Worm (Caenorhabditis elegans) whole organism, midembryonic: Measurements from ENCODE around the gene F55B11.7.
"Not testable (repeated sequence)": the region's sequence is repeated elsewhere in the genome, so short reads cannot be mapped to it uniquely, and the experiment has no call there.

Source experiments
- T22C8.4 ChIP-seq: fragments of 200-800 bp; sonication (Bioruptor generic); IDR thresholded peaks from 2 replicates; pipeline ENCODE4 v1.3.6; 2022; ENCODE audit warnings: missing genetic modification characterization, missing compliant biosample characterization
- cog-1 ChIP-seq: sonication (generic microtip); optimal IDR thresholded peaks from 2 replicates; lab custom pipeline; 2016; ENCODE audit warnings: missing genetic modification characterization, missing compliant biosample characterization
- flt-1 ChIP-seq: fragments of 200-800 bp; sonication (Bioruptor generic); IDR thresholded peaks from 2 replicates; pipeline ENCODE4 v1.3.6; 2022; ENCODE audit warnings: missing genetic modification characterization, missing compliant biosample characterization
- klf-2 ChIP-seq: fragments of 200-800 bp; sonication (Bioruptor generic); conservative IDR thresholded peaks from 2 replicates; pipeline ENCODE4 v1.3.6; 2022; ENCODE audit warnings: missing genetic modification reagents, missing genetic modification characterization, missing compliant biosample characterization
- med-1 ChIP-seq: sonication (generic microtip); optimal IDR thresholded peaks from 2 replicates; lab custom pipeline; 2017; ENCODE audit warnings: missing genetic modification characterization, mild to moderate bottlenecking, missing compliant biosample characterization, antibody characterized with exemption, missing genetic modification reagents; ENCODE audit not compliant: insufficient read depth
- ref-1 ChIP-seq: fragments of 200-800 bp; sonication (Bioruptor generic); conservative IDR thresholded peaks from 2 replicates; pipeline ENCODE4 v1.3.6; 2022; ENCODE audit warnings: missing genetic modification reagents, missing genetic modification characterization, missing compliant biosample characterization
- tab-1 ChIP-seq: fragments of 200-800 bp; sonication (Bioruptor generic); IDR thresholded peaks from 2 replicates; pipeline ENCODE4 v1.3.6; 2022; ENCODE audit warnings: missing genetic modification characterization, missing compliant biosample characterization
- ztf-23 ChIP-seq: fragments of 200-800 bp; sonication (Bioruptor generic); IDR thresholded peaks from 2 replicates; pipeline ENCODE4 v1.3.6; 2022; ENCODE audit warnings: missing genetic modification reagents, missing genetic modification characterization, missing compliant biosample characterization
- ztf-29 ChIP-seq: fragments of 200-800 bp; sonication (Bioruptor generic); IDR thresholded peaks from 2 replicates; pipeline ENCODE4 v1.3.6; 2022; ENCODE audit warnings: missing genetic modification reagents, missing genetic modification characterization, missing compliant biosample characterization

Gene F55B11.7

DNA sequence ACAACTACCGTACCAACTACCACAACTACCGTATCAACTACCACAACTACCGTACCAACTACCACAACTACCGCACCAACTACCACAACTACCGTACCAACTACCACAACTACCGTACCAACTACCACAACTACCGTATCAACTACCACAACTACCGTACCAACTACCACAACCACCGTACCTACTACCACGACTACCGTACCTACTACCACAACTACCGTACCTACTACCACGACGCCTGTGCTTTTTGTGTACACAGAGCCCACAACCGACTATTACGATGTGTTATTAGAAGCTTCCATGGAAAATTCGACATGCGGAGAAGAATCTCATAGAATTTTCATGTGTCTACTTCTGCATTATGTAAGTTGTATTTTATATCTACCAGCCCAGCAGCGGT, 5.6 kb upstream of the F55B11.7 start, which contains the start of gene F55B11.5:
Gene F55B11.5 (plus strand): TSS at position 301 of the 400 bp plus-strand sequence.
- TF ChIP-seq flt-1; ztf-23 (GFP tag; lab: Robert Waterston, UW); med-1 (GFP tag; lab: Kevin White, UChicago): not testable (repeated sequence)

DNA sequence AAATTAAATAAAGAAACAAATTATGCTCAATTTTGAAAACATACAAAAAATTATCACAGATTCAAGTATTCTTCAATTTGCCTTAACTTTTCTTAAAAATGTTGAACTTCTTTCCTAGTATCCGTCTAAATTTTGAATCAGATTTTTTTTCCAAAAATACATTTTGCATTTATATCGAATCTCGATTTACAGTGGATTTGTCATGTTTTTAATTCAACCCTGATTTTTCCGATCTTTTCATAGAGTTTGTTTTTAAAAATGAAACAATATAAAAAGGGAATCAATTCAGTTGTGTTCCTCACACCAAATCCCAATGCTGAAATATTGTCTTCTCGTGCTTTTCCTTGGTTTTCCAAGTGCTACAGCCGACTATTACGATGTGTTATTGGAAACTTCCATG, 2.6 kb upstream of the F55B11.7 start, which contains the start of gene F55B11.3:
Gene F55B11.3 (plus strand): TSS at position 301 of the 400 bp plus-strand sequence.
- no peak for TF ChIP-seq flt-1
- TF ChIP-seq cog-1 (tag; lab: Kevin White, UChicago): no peak
- TF ChIP-seq ref-1: no peak
- TF ChIP-seq med-1 (GFP tag; lab: Kevin White, UChicago): no peak
- no peak for TF ChIP-seq tab-1 (GFP tag; lab: Robert Waterston, UW)
- no peak for TF ChIP-seq ztf-23 (GFP tag; lab: Robert Waterston, UW)
- no peak for TF ChIP-seq ztf-29 (GFP tag; lab: Robert Waterston, UW)
- TF ChIP-seq T22C8.4 (GFP tag; lab: Robert Waterston, UW): no peak
- TF ChIP-seq klf-2 (GFP tag; lab: Robert Waterston, UW): no peak

DNA sequence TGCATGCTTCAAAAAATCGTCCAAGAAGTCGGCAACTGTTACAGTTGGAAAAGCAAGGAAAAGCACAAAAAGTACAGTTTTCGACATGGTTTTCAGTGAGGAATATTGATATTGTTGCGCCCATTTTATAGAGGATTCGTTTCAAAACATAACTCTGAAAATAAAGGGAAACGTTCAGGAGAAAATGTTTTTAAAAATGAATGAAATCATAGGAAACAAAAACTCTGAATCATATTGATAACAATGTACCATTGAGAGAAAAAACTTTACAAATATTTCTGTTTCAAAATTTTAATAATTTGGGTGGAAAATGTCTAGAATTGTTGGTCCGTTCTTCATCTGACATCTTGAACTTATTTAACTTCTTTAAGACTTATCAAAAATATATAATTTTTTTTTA, 1.4 kb upstream of the F55B11.7 start, which contains the start of gene F55B11.2:
Gene F55B11.2 (minus strand): TSS at position 101 of the 400 bp plus-strand sequence.
- TF ChIP-seq tab-1 (GFP tag; lab: Robert Waterston, UW) (no peak), T22C8.4 (GFP tag; lab: Robert Waterston, UW) (no peak), klf-2 (GFP tag; lab: Robert Waterston, UW) (no peak), ztf-23 (GFP tag; lab: Robert Waterston, UW) (no peak), flt-1 (no peak), ref-1 (no peak), ztf-29 (GFP tag; lab: Robert Waterston, UW) (no peak), cog-1 (tag; lab: Kevin White, UChicago) (no peak), med-1 (GFP tag; lab: Kevin White, UChicago) (no peak)

DNA sequence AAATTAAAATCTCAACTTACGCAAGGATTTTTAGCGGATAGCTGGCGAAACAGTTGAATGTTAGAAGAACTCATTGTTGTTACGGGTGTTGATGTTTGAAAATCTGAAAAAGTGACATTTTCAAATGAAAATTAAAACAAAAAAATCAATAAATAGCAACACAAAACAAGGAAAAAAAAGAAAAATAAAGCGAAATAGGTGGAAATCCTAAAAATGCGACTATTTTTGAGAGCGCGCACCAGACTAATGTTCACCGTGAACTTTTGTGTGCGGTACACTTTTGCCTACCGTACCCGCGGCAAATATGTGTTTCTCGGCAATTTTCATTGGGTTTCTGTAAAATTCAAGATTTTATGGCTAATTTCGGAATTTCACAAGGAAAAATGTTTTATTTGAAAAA, 4.7 kb downstream of the F55B11.7 start, which contains the start of gene F55B11.6:
Gene F55B11.6 (minus strand): TSS at position 101 of the 400 bp plus-strand sequence.
- no peak for TF ChIP-seq ztf-29 (GFP tag; lab: Robert Waterston, UW)
- TF ChIP-seq ztf-23 (GFP tag; lab: Robert Waterston, UW): no peak
- TF ChIP-seq tab-1 (GFP tag; lab: Robert Waterston, UW): no peak
- TF ChIP-seq klf-2 (GFP tag; lab: Robert Waterston, UW): no peak
- TF ChIP-seq cog-1 (tag; lab: Kevin White, UChicago): no peak

DNA sequence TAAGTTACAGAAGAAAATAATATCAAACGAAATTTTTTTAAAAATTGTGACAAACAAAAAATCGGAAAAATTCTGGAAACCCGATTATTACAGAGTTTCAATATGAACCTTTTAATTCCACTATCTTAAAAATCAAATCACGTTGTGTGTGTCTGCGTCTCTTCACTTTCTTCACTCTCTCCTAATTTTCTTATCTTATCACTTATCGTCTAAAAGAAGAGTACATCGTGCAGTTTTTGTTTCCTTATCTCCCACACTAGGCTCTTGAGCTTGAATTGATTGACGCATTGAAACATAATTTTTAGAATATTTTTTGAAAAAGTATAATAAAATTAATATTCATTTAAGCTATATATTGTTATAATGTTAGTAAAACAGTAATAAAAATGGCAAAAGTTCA, 7.6 kb downstream of the F55B11.7 start:
- TF ChIP-seq cog-1 (tag; lab: Kevin White, UChicago) (no peak), med-1 (GFP tag; lab: Kevin White, UChicago) (no peak), ref-1 (no peak), T22C8.4 (GFP tag; lab: Robert Waterston, UW) (no peak), ztf-23 (GFP tag; lab: Robert Waterston, UW) (no peak), ztf-29 (GFP tag; lab: Robert Waterston, UW) (no peak), tab-1 (GFP tag; lab: Robert Waterston, UW) (no peak), flt-1 (no peak), klf-2 (GFP tag; lab: Robert Waterston, UW) (no peak)

DNA sequence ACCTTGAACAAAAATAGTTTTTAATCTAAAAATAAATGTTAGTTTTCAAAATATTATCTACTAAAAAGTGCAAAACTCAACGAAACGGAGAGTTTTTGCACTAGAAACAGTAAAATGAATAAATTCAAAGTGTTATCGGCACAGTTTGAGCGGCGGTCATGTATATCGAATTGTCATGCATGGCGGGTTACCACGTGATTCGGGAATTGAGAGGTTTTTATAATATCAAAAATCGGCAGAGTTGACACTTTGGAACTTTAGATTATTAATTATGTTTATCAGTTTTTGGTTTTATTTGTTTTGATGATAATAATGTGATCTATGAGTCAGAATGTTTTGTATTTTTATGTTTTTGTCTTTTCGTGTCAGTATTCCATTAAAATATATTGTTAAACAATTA, 8.5 kb downstream of the F55B11.7 start:
- TF ChIP-seq klf-2 (GFP tag; lab: Robert Waterston, UW) (no peak), ref-1 (no peak), tab-1 (GFP tag; lab: Robert Waterston, UW) (no peak), ztf-23 (GFP tag; lab: Robert Waterston, UW) (no peak), ztf-29 (GFP tag; lab: Robert Waterston, UW) (no peak), med-1 (GFP tag; lab: Kevin White, UChicago) (no peak), T22C8.4 (GFP tag; lab: Robert Waterston, UW) (no peak), flt-1 (no peak), cog-1 (tag; lab: Kevin White, UChicago) (no peak)

DNA sequence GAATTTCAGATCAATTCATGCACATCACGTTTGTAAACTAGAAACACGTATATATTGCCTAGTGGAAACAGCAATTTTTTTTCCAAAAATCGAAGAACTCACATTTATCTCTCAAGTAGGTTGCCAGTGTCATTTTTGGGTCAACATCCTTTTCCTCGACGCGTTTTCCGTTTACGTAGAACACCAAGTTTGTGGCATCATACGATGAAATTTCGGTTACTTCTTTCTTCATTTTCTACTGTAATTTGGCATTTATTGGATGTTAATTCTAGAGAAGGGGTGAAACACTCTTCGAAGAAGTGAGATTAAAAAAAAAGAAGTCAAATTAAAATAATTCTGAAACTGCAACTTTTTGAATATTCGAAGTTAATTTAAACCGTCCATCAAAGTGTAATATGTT, 9.2 kb downstream of the F55B11.7 start, which contains the start of gene xdh-1:
Gene xdh-1 (minus strand): TSS at position 240 of the 400 bp plus-strand sequence.
- TF ChIP-seq klf-2 (GFP tag; lab: Robert Waterston, UW): no peak
- no peak for TF ChIP-seq ztf-29 (GFP tag; lab: Robert Waterston, UW)
- TF ChIP-seq T22C8.4 (GFP tag; lab: Robert Waterston, UW): no peak
- no peak for TF ChIP-seq med-1 (GFP tag; lab: Kevin White, UChicago)
- TF ChIP-seq tab-1 (GFP tag; lab: Robert Waterston, UW): no peak
- no peak for TF ChIP-seq flt-1
- TF ChIP-seq cog-1 (tag; lab: Kevin White, UChicago): no peak
- no peak for TF ChIP-seq ztf-23 (GFP tag; lab: Robert Waterston, UW)
- TF ChIP-seq ref-1: no peak

DNA sequence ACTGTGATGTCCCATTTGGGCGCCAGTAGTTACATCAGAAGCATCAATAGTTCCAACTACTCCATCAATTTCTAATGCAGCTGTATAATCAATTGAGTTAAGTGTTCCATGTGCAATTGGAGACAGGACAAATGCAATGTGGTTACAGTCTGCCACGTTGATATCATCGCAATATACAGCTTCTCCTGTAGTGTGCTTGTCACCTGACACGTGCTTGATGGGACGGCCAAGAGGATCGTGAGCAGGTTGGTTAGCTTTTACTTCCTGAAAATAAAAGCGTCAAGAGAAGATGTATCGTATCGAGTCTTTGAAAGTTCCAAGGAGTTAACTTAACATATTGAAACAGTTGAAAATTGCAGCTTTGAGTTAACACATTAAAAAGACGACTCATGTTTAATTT, 13.3 kb downstream of the F55B11.7 start:
- TF ChIP-seq flt-1: no peak
- TF ChIP-seq T22C8.4 (GFP tag; lab: Robert Waterston, UW): no peak
- TF ChIP-seq tab-1 (GFP tag; lab: Robert Waterston, UW): no peak
- no peak for TF ChIP-seq klf-2 (GFP tag; lab: Robert Waterston, UW)
- TF ChIP-seq med-1 (GFP tag; lab: Kevin White, UChicago): no peak
- TF ChIP-seq ztf-29 (GFP tag; lab: Robert Waterston, UW): no peak
- TF ChIP-seq ref-1: no peak
- TF ChIP-seq ztf-23 (GFP tag; lab: Robert Waterston, UW): no peak
- no peak for TF ChIP-seq cog-1 (tag; lab: Kevin White, UChicago)

DNA sequence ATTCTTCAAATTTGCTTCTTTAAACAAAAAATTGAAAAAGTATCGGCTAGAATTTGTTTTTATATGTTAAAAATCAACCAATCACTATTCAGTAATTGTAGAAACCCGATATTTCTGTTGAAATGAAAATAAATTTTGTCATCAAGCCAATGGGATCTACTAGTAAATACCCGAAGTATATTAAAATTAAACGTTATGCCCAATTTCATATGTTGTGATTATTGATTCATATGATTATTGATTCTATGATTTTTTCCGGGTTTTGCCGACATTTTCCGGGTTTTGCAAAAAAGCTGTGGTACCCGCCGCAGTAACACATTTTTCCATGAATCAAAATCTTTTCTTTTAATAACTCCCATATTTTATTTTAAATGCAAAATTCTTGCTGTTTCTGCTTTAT, 26.3 kb downstream of the F55B11.7 start:
- TF ChIP-seq flt-1: no peak
- TF ChIP-seq T22C8.4 (GFP tag; lab: Robert Waterston, UW): no peak
- TF ChIP-seq tab-1 (GFP tag; lab: Robert Waterston, UW): no peak
- no peak for TF ChIP-seq med-1 (GFP tag; lab: Kevin White, UChicago)
- TF ChIP-seq cog-1 (tag; lab: Kevin White, UChicago): no peak
